Worm (Caenorhabditis elegans) whole organism, young adult: Measurements from ENCODE around the gene acdh-2.

ENCODE experiments used
- B0019.2 ChIP-seq: fragments of 200-800 bp; sonication (Bioruptor generic); conservative IDR thresholded peaks from 2 replicates; pipeline ENCODE4 v1.3.6; 2022; ENCODE audit warnings: missing genetic modification reagents, missing genetic modification characterization, missing compliant biosample characterization
- B0336.3 ChIP-seq: fragments of 200-800 bp; sonication (Bioruptor generic); IDR thresholded peaks from 2 replicates; pipeline ENCODE4 v1.3.6; 2022; ENCODE audit warnings: missing genetic modification characterization, missing compliant biosample characterization
- C17E4.6 ChIP-seq: fragments of 200-800 bp; sonication (Bioruptor generic); IDR thresholded peaks from 2 replicates; pipeline ENCODE4 v1.3.6; 2022; ENCODE audit warnings: missing genetic modification reagents, missing genetic modification characterization, missing compliant biosample characterization
- F23B12.7 ChIP-seq: sonication (generic microtip); optimal IDR thresholded peaks from 2 replicates; lab custom pipeline; 2017; ENCODE audit warnings: missing genetic modification characterization, mild to moderate bottlenecking, missing compliant biosample characterization, antibody characterized with exemption, moderate library complexity; ENCODE audit not compliant: insufficient read depth
- F37B4.10 ChIP-seq: fragments of 200-800 bp; sonication (Bioruptor generic); IDR thresholded peaks from 2 replicates; pipeline ENCODE4 v1.3.6; 2022; ENCODE audit warnings: missing genetic modification characterization, missing compliant biosample characterization
- F55B11.4 ChIP-seq: sonication (generic microtip); optimal IDR thresholded peaks from 2 replicates; lab custom pipeline; 2016; ENCODE audit warnings: missing compliant biosample characterization, missing genetic modification characterization, borderline replicate concordance; ENCODE audit not compliant: insufficient read depth
- K12H6.12 ChIP-seq: fragments of 200-800 bp; sonication (Bioruptor generic); optimal IDR thresholded peaks from 2 replicates; lab custom pipeline; 2018; ENCODE audit warnings: mild to moderate bottlenecking, missing genetic modification characterization, missing compliant biosample characterization
- Y53F4B.3 ChIP-seq: fragments of 200-800 bp; sonication (Bioruptor generic); IDR thresholded peaks from 2 replicates; pipeline ENCODE4 v1.3.6; 2022; ENCODE audit warnings: missing genetic modification reagents, missing genetic modification characterization, missing compliant biosample characterization
- Y53G8AR.9 ChIP-seq: fragments of 200-800 bp; sonication (Bioruptor generic); conservative IDR thresholded peaks from 2 replicates; pipeline ENCODE4 v1.3.6; 2022; ENCODE audit warnings: missing genetic modification reagents, missing genetic modification characterization, missing compliant biosample characterization
- ZK185.1 ChIP-seq: sonication (generic microtip); optimal IDR thresholded peaks from 2 replicates; lab custom pipeline; 2016; ENCODE audit warnings: mild to moderate bottlenecking, missing genetic modification characterization, missing compliant biosample characterization; ENCODE audit not compliant: poor library complexity, severe bottlenecking
- attf-6 ChIP-seq: fragments of 200-800 bp; sonication (Bioruptor generic); IDR thresholded peaks from 2 replicates; pipeline ENCODE4 v1.3.6; 2022; ENCODE audit warnings: missing genetic modification reagents, missing genetic modification characterization, missing compliant biosample characterization
- cebp-1 ChIP-seq, 2 experiments: fragments of 200-800 bp in 1 of 2; sonication (Bioruptor generic) in 1 of 2; sonication (generic microtip) in 1 of 2; IDR thresholded peaks in 1 of 2; optimal IDR thresholded peaks in 1 of 2; 2 replicates each; pipeline versions ENCODE4 v1.3.6 to Lab custom; 2017 to 2022; ENCODE audit warnings: missing compliant biosample characterization in 2 of 2, missing genetic modification characterization in 2 of 2, mild to moderate bottlenecking in 1 of 2, missing genetic modification reagents in 1 of 2, moderate library complexity in 1 of 2
- ceh-27 ChIP-seq: fragments of 200-800 bp; sonication (Bioruptor generic); optimal IDR thresholded peaks from 2 replicates; lab custom pipeline; 2018; ENCODE audit warnings: mild to moderate bottlenecking, missing genetic modification characterization, moderate library complexity, missing compliant biosample characterization
- dox-1 ChIP-seq: fragments of 200-800 bp; sonication (Bioruptor generic); IDR thresholded peaks from 2 replicates; pipeline ENCODE4 v1.3.6; 2022; ENCODE audit warnings: missing genetic modification reagents, missing genetic modification characterization, missing compliant biosample characterization
- egl-18 ChIP-seq: fragments of 200-800 bp; sonication (Bioruptor generic); IDR thresholded peaks from 2 replicates; pipeline ENCODE4 v1.3.6; 2022; ENCODE audit warnings: missing genetic modification reagents, missing genetic modification characterization, missing compliant biosample characterization
- him-1 ChIP-seq: sonication (generic microtip); optimal IDR thresholded peaks from 2 replicates; lab custom pipeline; 2016; ENCODE audit warnings: missing genotype, missing genetic modification reagents, missing genetic modification characterization, missing compliant biosample characterization
- hmg-1.2 ChIP-seq: fragments of 200-800 bp; sonication (Bioruptor generic); IDR thresholded peaks from 2 replicates; pipeline ENCODE4 v1.3.6; 2022; ENCODE audit warnings: missing genetic modification reagents, missing genetic modification characterization, missing compliant biosample characterization
- hmg-20 ChIP-seq: fragments of 200-800 bp; sonication (Bioruptor generic); IDR thresholded peaks from 2 replicates; pipeline ENCODE4 v1.3.6; 2022; ENCODE audit warnings: missing genetic modification reagents, missing genetic modification characterization, missing compliant biosample characterization
- hrde-1 ChIP-seq: sonication (generic microtip); optimal IDR thresholded peaks from 2 replicates; lab custom pipeline; 2016; ENCODE audit warnings: missing genetic modification characterization, mild to moderate bottlenecking, missing compliant biosample characterization, moderate library complexity, missing genotype, missing genetic modification reagents, borderline replicate concordance
- hsf-1 ChIP-seq: fragments of 200-800 bp; sonication (Bioruptor generic); IDR thresholded peaks from 2 replicates; pipeline ENCODE4 v1.3.6; 2022; ENCODE audit warnings: missing genetic modification reagents, missing genetic modification characterization, missing compliant biosample characterization
- let-607 ChIP-seq, 2 experiments: fragments of 200-800 bp in 1 of 2; sonication (Bioruptor generic) in 1 of 2; sonication (generic microtip) in 1 of 2; optimal IDR thresholded peaks; 2 replicates each; lab custom pipeline; 2016 to 2018; ENCODE audit warnings: mild to moderate bottlenecking in 2 of 2, missing compliant biosample characterization in 2 of 2, missing genetic modification characterization in 2 of 2, moderate library complexity in 2 of 2, missing genotype in 1 of 2
- lin-35 ChIP-seq, 3 experiments: fragments of 150-350 bp in 2 of 3; sonication (generic microtip) in 1 of 3; optimal IDR thresholded peaks; 2 replicates each; lab custom pipeline; 2014 to 2018; ENCODE audit warnings: missing biosample characterization in 3 of 3, missing genetic modification characterization in 3 of 3, missing genetic modification reagents in 3 of 3
- lin-54 ChIP-seq: fragments of 200-800 bp; sonication (Bioruptor generic); optimal IDR thresholded peaks from 2 replicates; lab custom pipeline; 2018; ENCODE audit warnings: mild to moderate bottlenecking, missing genetic modification characterization, missing compliant biosample characterization
- madf-10 ChIP-seq: sonication (generic microtip); optimal IDR thresholded peaks from 2 replicates; lab custom pipeline; 2016; ENCODE audit warnings: mild to moderate bottlenecking, missing genetic modification characterization, missing compliant biosample characterization
- madf-6 ChIP-seq: fragments of 200-800 bp; sonication (Bioruptor generic); IDR thresholded peaks from 2 replicates; pipeline ENCODE4 v1.3.6; 2022; ENCODE audit warnings: missing genetic modification reagents, missing genetic modification characterization, missing compliant biosample characterization
- mcd-1 ChIP-seq: fragments of 200-800 bp; sonication (Bioruptor generic); IDR thresholded peaks from 2 replicates; pipeline ENCODE4 v1.3.6; 2022; ENCODE audit warnings: missing genetic modification reagents, missing genetic modification characterization, missing compliant biosample characterization
- nfya-2 ChIP-seq: fragments of 200-800 bp; sonication (Bioruptor generic); IDR thresholded peaks from 2 replicates; pipeline ENCODE4 v1.3.6; 2022; ENCODE audit warnings: missing genetic modification reagents, missing genetic modification characterization, missing compliant biosample characterization
- nhr-179 ChIP-seq: sonication (generic microtip); optimal IDR thresholded peaks from 2 replicates; lab custom pipeline; 2016; ENCODE audit warnings: mild to moderate bottlenecking, missing genetic modification characterization, missing compliant biosample characterization
- nhr-27 ChIP-seq: fragments of 200-800 bp; sonication (Bioruptor generic); optimal IDR thresholded peaks from 2 replicates; lab custom pipeline; 2018; ENCODE audit warnings: mild to moderate bottlenecking, missing genetic modification characterization, moderate library complexity, missing compliant biosample characterization
- nhr-80 ChIP-seq: sonication (generic microtip); optimal IDR thresholded peaks from 2 replicates; lab custom pipeline; 2016; ENCODE audit warnings: missing genetic modification characterization, missing compliant biosample characterization
- nhr-90 ChIP-seq: sonication (generic microtip); optimal IDR thresholded peaks from 2 replicates; lab custom pipeline; 2016; ENCODE audit warnings: missing genotype, mild to moderate bottlenecking, missing genetic modification characterization, missing compliant biosample characterization
- pbrm-1 ChIP-seq: fragments of 200-800 bp; sonication (Bioruptor generic); IDR thresholded peaks from 2 replicates; pipeline ENCODE4 v1.3.6; 2022; ENCODE audit warnings: missing genetic modification reagents, missing genetic modification characterization, missing compliant biosample characterization
- snpc-1.1 ChIP-seq: sonication (generic microtip); optimal IDR thresholded peaks from 2 replicates; lab custom pipeline; 2017; ENCODE audit warnings: missing genetic modification characterization, mild to moderate bottlenecking, missing compliant biosample characterization, antibody characterized with exemption, moderate library complexity, missing genotype, missing genetic modification reagents; ENCODE audit not compliant: insufficient read depth
- snpc-3.4 ChIP-seq: sonication (generic microtip); optimal IDR thresholded peaks from 2 replicates; lab custom pipeline; 2017; ENCODE audit warnings: missing genetic modification characterization, mild to moderate bottlenecking, missing compliant biosample characterization, antibody characterized with exemption, moderate library complexity, missing genotype, missing genetic modification reagents
- snpc-4 ChIP-seq, 5 experiments: fragments of 150-350 bp in 1 of 5; sonication (generic microtip) in 4 of 5; optimal IDR thresholded peaks; 2 replicates each; lab custom pipeline; 2014 to 2018; ENCODE audit warnings: missing genetic modification characterization in 5 of 5, missing biosample characterization in 3 of 5, antibody characterized with exemption in 2 of 5, mild to moderate bottlenecking in 2 of 5, missing compliant biosample characterization in 2 of 5, missing genotype in 2 of 5, moderate library complexity in 2 of 5, missing genetic modification reagents in 1 of 5
- somi-1 ChIP-seq: fragments of 200-800 bp; sonication (Bioruptor generic); optimal IDR thresholded peaks from 2 replicates; lab custom pipeline; 2018; ENCODE audit warnings: mild to moderate bottlenecking, missing genetic modification characterization, missing compliant biosample characterization
- tbp1 ChIP-seq: fragments of 200-800 bp; sonication (Bioruptor generic); optimal IDR thresholded peaks from 2 replicates; lab custom pipeline; 2018; ENCODE audit warnings: mild to moderate bottlenecking, missing genetic modification characterization, missing compliant biosample characterization
- zim-3 ChIP-seq: sonication (generic microtip); optimal IDR thresholded peaks from 2 replicates; lab custom pipeline; 2017; ENCODE audit warnings: mild to moderate bottlenecking, missing genetic modification characterization, moderate library complexity, missing compliant biosample characterization
- ztf-18 ChIP-seq: sonication (generic microtip); optimal IDR thresholded peaks from 2 replicates; lab custom pipeline; 2016; ENCODE audit warnings: missing genotype, mild to moderate bottlenecking, missing genetic modification characterization, missing compliant biosample characterization
- ztf-22 ChIP-seq: fragments of 200-800 bp; sonication (Bioruptor generic); optimal IDR thresholded peaks from 2 replicates; lab custom pipeline; 2018; ENCODE audit warnings: mild to moderate bottlenecking, missing genetic modification characterization, moderate library complexity, missing compliant biosample characterization
- ztf-25 ChIP-seq: fragments of 200-800 bp; sonication (Bioruptor generic); IDR thresholded peaks from 2 replicates; pipeline ENCODE4 v1.3.6; 2022; ENCODE audit warnings: missing genetic modification reagents, missing genetic modification characterization, missing compliant biosample characterization

acdh-2 gene

ce11 chrII:5544145-5544515 is 3.2 kb downstream of the acdh-2 start (continued):
- TF ChIP-seq lin-54 (GFP tag; lab: Kevin White, UChicago) (peak; percentile 25), attf-6 (GFP tag; lab: Robert Waterston, UW) (peak; percentile 98), F23B12.7 (tag; lab: Kevin White, UChicago) (peak; percentile 25), nfya-2 (GFP tag; lab: Robert Waterston, UW) (no peak), madf-6 (GFP tag; lab: Robert Waterston, UW) (peak; percentile 30; the same call in 1 of the 2 replicates), nhr-27 (tag; lab: Kevin White, UChicago) (no peak), ceh-27 (peak; percentile 50), let-607 (tag; optimal IDR thresholded peaks at IDR 0.05; lab: Kevin White, UChicago) (no peak), snpc-1.1 (tag; lab: Kevin White, UChicago) (peak; percentile 82), C17E4.6 (no peak), somi-1 (GFP tag; lab: Kevin White, UChicago) (no peak), egl-18 (GFP tag; lab: Robert Waterston, UW) (0 out of 2 replicates have a peak, but pooled peaks have one; percentile 9), nhr-179 (tag; lab: Kevin White, UChicago) (no peak), F37B4.10 (GFP tag; lab: Robert Waterston, UW) (no peak), nhr-90 (tag; lab: Kevin White, UChicago) (no peak), him-1 (no peak), tbp1 (GFP tag; lab: Kevin White, UChicago) (peak; percentile 74), madf-10 (no peak), hrde-1 (tag; lab: Kevin White, UChicago) (no peak), K12H6.12 (tag; lab: Kevin White, UChicago) (no peak), lin-35 (GFP tag; optimal IDR thresholded peaks at IDR 0.05; lab: Kevin White, UChicago) (no peak), ZK185.1 (tag; lab: Kevin White, UChicago) (peak; percentile 18), hsf-1 (GFP tag; lab: Robert Waterston, UW) (peak; percentile 11; the same call in 1 of the 2 replicates), mcd-1 (GFP tag; lab: Robert Waterston, UW) (peak; percentile 61), F55B11.4 (tag; lab: Kevin White, UChicago) (no peak), B0336.3 (peak; percentile 54; the same call in 1 of the 2 replicates), ztf-22 (GFP tag; lab: Kevin White, UChicago) (peak; percentile 50), hmg-1.2 (GFP tag; lab: Robert Waterston, UW) (peak; percentile 53), nhr-80 (tag; lab: Kevin White, UChicago) (peak; percentile 11), snpc-3.4 (tag; lab: Kevin White, UChicago) (no peak), cebp-1 (GFP tag; IDR thresholded peaks at IDR 0.05; lab: Robert Waterston, UW) (peak; percentile 64), cebp-1 (tag; optimal IDR thresholded peaks at IDR 0.05; lab: Kevin White, UChicago) (peak; percentile 60), zim-3 (tag; lab: Kevin White, UChicago) (no peak), ztf-25 (GFP tag; lab: Robert Waterston, UW) (no peak), Y53F4B.3 (no peak), B0019.2 (GFP tag; lab: Robert Waterston, UW) (no peak), hmg-20 (GFP tag; lab: Robert Waterston, UW) (0 out of 2 replicates have a peak, but pooled peaks have one; percentile 27), Y53G8AR.9 (peak; percentile 37), ztf-18 (no peak), snpc-4 (GFP tag; optimal IDR thresholded peaks at IDR 0.05; lab: Kevin White, UChicago) (peak; percentile 93), snpc-4 (tag; optimal IDR thresholded peaks at IDR 0.05; lab: Kevin White, UChicago) (peak; percentile 98 to 99 (median 98)), dox-1 (GFP tag; lab: Robert Waterston, UW) (peak; percentile 14; the same call in 1 of the 2 replicates), pbrm-1 (GFP tag; lab: Robert Waterston, UW) (peak; percentile 93)
